Worm (Caenorhabditis elegans) whole organism, mixed stage, embryonic: Measurements from ENCODE around the gene C16C10.1.

Experiments
- pha-4 ChIP-seq: fragments of 150-350 bp; optimal IDR thresholded peaks from 2 replicates; lab custom pipeline; 2018; ENCODE audit warnings: missing biosample characterization, missing genetic modification reagents, missing genetic modification characterization
- sem-2 ChIP-seq: fragments of 200-800 bp; sonication (Bioruptor generic); optimal IDR thresholded peaks from 2 replicates; lab custom pipeline; 2018; ENCODE audit warnings: mild to moderate bottlenecking, missing genetic modification characterization, missing compliant biosample characterization
- unc-62 ChIP-seq: fragments of 150-350 bp; optimal IDR thresholded peaks from 2 replicates; lab custom pipeline; 2014; ENCODE audit warnings: missing biosample characterization, missing genetic modification reagents, missing genetic modification characterization

ce11 chrIII:4227363-4227762, 46.1 kb upstream of the C16C10.1 start:
- TF ChIP-seq pha-4 (tag; lab: Kevin White, UChicago) = no peak
- TF ChIP-seq unc-62 (GFP tag; lab: Kevin White, UChicago) = no peak
- no peak for TF ChIP-seq sem-2 (GFP tag; lab: Kevin White, UChicago)
